Worm (Caenorhabditis elegans): ENCODE results near the gene srbc-45.

srbc-45 gene

ce11 chrV:12760913-12761312 lies 42.5 kb upstream of the srbc-45 start, which contains the start of gene F18E2.15:
Gene F18E2.15, minus strand, starts transcription at chrV:12761013.
- TF ChIP-seq mel-28 (tag; optimal IDR thresholded peaks at IDR 0.05; ENCODE audit: borderline replicate concordance): no peak
- TF ChIP-seq B0261.1 (tag; optimal IDR thresholded peaks at IDR 0.05): no peak
- TF ChIP-seq lag-1 (GFP tag; IDR thresholded peaks at IDR 0.05): no peak
- TF ChIP-seq rec-8 (tag; optimal IDR thresholded peaks at IDR 0.05): no peak
- no peak for TF ChIP-seq ztf-26 (tag; optimal IDR thresholded peaks at IDR 0.05)
- TF ChIP-seq mes-4 (tag; optimal IDR thresholded peaks at IDR 0.05): no peak
- no peak for TF ChIP-seq akir-1 (GFP tag; optimal IDR thresholded peaks at IDR 0.05)
- TF ChIP-seq nhr-90 (tag; optimal IDR thresholded peaks at IDR 0.05): no peak
- no peak for TF ChIP-seq hlh-12 (tag; optimal IDR thresholded peaks at IDR 0.05)
- TF ChIP-seq athp-1 (tag; optimal IDR thresholded peaks at IDR 0.05): no peak
- TF ChIP-seq ceh-40 (GFP tag; IDR thresholded peaks at IDR 0.05): no peak
- TF ChIP-seq F37B4.10 (GFP tag; IDR thresholded peaks at IDR 0.05): no peak
- no peak for TF ChIP-seq ztf-22 (GFP tag; optimal IDR thresholded peaks at IDR 0.05)
- no peak for TF ChIP-seq aptf-2 (GFP tag; conservative IDR thresholded peaks at IDR 0.05)

- TF ChIP-seq attf-3 (GFP tag; conservative IDR thresholded peaks at IDR 0.05) (peak; percentile 64), hsf-1 (GFP tag; IDR thresholded peaks at IDR 0.05) (no peak), lsl-1 (GFP tag; optimal IDR thresholded peaks at IDR 0.05) (peak; percentile 77), C17E4.6 (GFP tag; IDR thresholded peaks at IDR 0.05) (no peak), ztf-26 (tag; optimal IDR thresholded peaks at IDR 0.05) (no peak), snpc-1.3 (tag; optimal IDR thresholded peaks at IDR 0.05; ENCODE audit: insufficient read depth) (peak; percentile 71), dox-1 (GFP tag; IDR thresholded peaks at IDR 0.05) (0 out of 2 replicates have a peak, but pooled peaks have one; percentile 14), ama-1 (optimal IDR thresholded peaks at IDR 0.05) (no peak), ama-1 (GFP tag; optimal IDR thresholded peaks at IDR 0.05) (no peak), hlh-26 (GFP tag; conservative IDR thresholded peaks at IDR 0.05) (no peak), nhr-90 (tag; optimal IDR thresholded peaks at IDR 0.05) (no peak), let-526 (GFP tag; IDR thresholded peaks at IDR 0.05) (no peak), dpl-1 (GFP tag; optimal IDR thresholded peaks at IDR 0.05) (peak; percentile 51), zim-3 (tag; optimal IDR thresholded peaks at IDR 0.05) (no peak), T07F8.4 (tag; optimal IDR thresholded peaks at IDR 0.05) (no peak), snpc-1.1 (tag; optimal IDR thresholded peaks at IDR 0.05; ENCODE audit: insufficient read depth) (peak; percentile 39), ztf-22 (GFP tag; optimal IDR thresholded peaks at IDR 0.05) (no peak), mel-28 (tag; optimal IDR thresholded peaks at IDR 0.05; ENCODE audit: borderline replicate concordance) (no peak), F33H1.4 (GFP tag; IDR thresholded peaks at IDR 0.05) (peak; percentile 48), unc-130 (GFP tag; optimal IDR thresholded peaks at IDR 0.05) (no peak), aptf-2 (GFP tag; conservative IDR thresholded peaks at IDR 0.05) (no peak), repo-1 (tag; optimal IDR thresholded peaks at IDR 0.05) (no peak), rpc-1 (optimal IDR thresholded peaks at IDR 0.05) (no peak), rpc-1 (tag; optimal IDR thresholded peaks at IDR 0.05) (no peak), Y53G8AR.9 (GFP tag; conservative IDR thresholded peaks at IDR 0.05) (no peak), snpc-3.4 (tag; optimal IDR thresholded peaks at IDR 0.05) (peak; percentile 42), athp-1 (tag; optimal IDR thresholded peaks at IDR 0.05) (no peak), F57C9.4 (tag; optimal IDR thresholded peaks at IDR 0.05) (no peak), Y79H2A.3 (GFP tag; conservative IDR thresholded peaks at IDR 0.05) (no peak), B0336.3 (GFP tag; IDR thresholded peaks at IDR 0.05) (no peak), B0019.2 (GFP tag; conservative IDR thresholded peaks at IDR 0.05) (no peak), xnd-1 (tag; optimal IDR thresholded peaks at IDR 0.05) (peak; percentile 10), nfyb-1 (GFP tag; IDR thresholded peaks at IDR 0.05) (no peak), fkh-3 (tag; optimal IDR thresholded peaks at IDR 0.05) (no peak), efl-1 (GFP tag; optimal IDR thresholded peaks at IDR 0.05) (peak; percentile 91), ztf-28 (GFP tag; IDR thresholded peaks at IDR 0.05) (no peak), attf-6 (GFP tag; IDR thresholded peaks at IDR 0.05) (no peak), madf-8 (GFP tag; conservative IDR thresholded peaks at IDR 0.05) (peak; percentile 60)
Measured at ce11 chrV:12763291-12763995, 39.9 kb upstream of the srbc-45 start, which contains the start of the genes abcf-1 and scc-3. Gene abcf-1, minus strand, starts transcription at chrV:12763375. Gene scc-3, plus strand, starts transcription at chrV:12763945.
